Worm (Caenorhabditis elegans) whole organism, mixed stage, embryonic: ENCODE data around the gene K11H3.8.

Experiments
- ceh-43 ChIP-seq: fragments of 200-800 bp; sonication (Bioruptor generic); optimal IDR thresholded peaks from 2 replicates; lab custom pipeline; 2018; ENCODE audit warnings: mild to moderate bottlenecking, missing genetic modification characterization, moderate library complexity, missing compliant biosample characterization
- elt-1 ChIP-seq: sonication (generic microtip); optimal IDR thresholded peaks from 2 replicates; lab custom pipeline; 2017; ENCODE audit warnings: missing genetic modification characterization, mild to moderate bottlenecking, missing compliant biosample characterization, antibody characterized with exemption, moderate library complexity, borderline replicate concordance; ENCODE audit not compliant: insufficient read depth
- elt-3 ChIP-seq: fragments of 150-350 bp; optimal IDR thresholded peaks from 2 replicates; lab custom pipeline; 2014; ENCODE audit warnings: missing biosample characterization, missing genetic modification characterization
- flh-1 ChIP-seq: fragments of 200-800 bp; sonication (Bioruptor generic); optimal IDR thresholded peaks from 2 replicates; lab custom pipeline; 2018; ENCODE audit warnings: mild to moderate bottlenecking, missing genetic modification characterization, moderate library complexity, missing compliant biosample characterization
- hlh-1 ChIP-seq: fragments of 150-350 bp; optimal IDR thresholded peaks from 2 replicates; lab custom pipeline; 2014; ENCODE audit warnings: missing biosample characterization, missing genetic modification reagents, missing genetic modification characterization
- lin-32 ChIP-seq: fragments of 200-800 bp; sonication (Bioruptor generic); optimal IDR thresholded peaks from 2 replicates; lab custom pipeline; 2018; ENCODE audit warnings: mild to moderate bottlenecking, missing genetic modification characterization, missing compliant biosample characterization
- lsy-2 ChIP-seq: fragments of 150-350 bp; optimal IDR thresholded peaks from 2 replicates; lab custom pipeline; 2014; ENCODE audit warnings: missing biosample characterization, missing genetic modification characterization
- mep-1 ChIP-seq: fragments of 150-350 bp; optimal IDR thresholded peaks from 2 replicates; lab custom pipeline; 2017; ENCODE audit warnings: missing biosample characterization, missing genetic modification reagents, missing genetic modification characterization, inconsistent platforms
- nhr-12 ChIP-seq: fragments of 150-350 bp; optimal IDR thresholded peaks from 2 replicates; lab custom pipeline; 2014; ENCODE audit warnings: missing biosample characterization, missing genetic modification characterization
- nhr-237 ChIP-seq: fragments of 150-350 bp; optimal IDR thresholded peaks from 2 replicates; lab custom pipeline; 2014; ENCODE audit warnings: missing biosample characterization, missing genetic modification characterization
- sem-2 ChIP-seq: fragments of 200-800 bp; sonication (Bioruptor generic); optimal IDR thresholded peaks from 2 replicates; lab custom pipeline; 2018; ENCODE audit warnings: mild to moderate bottlenecking, missing genetic modification characterization, missing compliant biosample characterization
- snpc-4 ChIP-seq: fragments of 150-350 bp; optimal IDR thresholded peaks from 2 replicates; lab custom pipeline; 2014; ENCODE audit warnings: missing biosample characterization, missing genetic modification characterization
- tbx-8 ChIP-seq: fragments of 200-800 bp; sonication (Bioruptor generic); optimal IDR thresholded peaks from 2 replicates; lab custom pipeline; 2018; ENCODE audit warnings: mild to moderate bottlenecking, missing genetic modification characterization, moderate library complexity, missing compliant biosample characterization
- ztf-11 ChIP-seq: fragments of 150-350 bp; optimal IDR thresholded peaks from 2 replicates; lab custom pipeline; 2014; ENCODE audit warnings: missing biosample characterization, missing genetic modification characterization

The K11H3.8 gene

DNA sequence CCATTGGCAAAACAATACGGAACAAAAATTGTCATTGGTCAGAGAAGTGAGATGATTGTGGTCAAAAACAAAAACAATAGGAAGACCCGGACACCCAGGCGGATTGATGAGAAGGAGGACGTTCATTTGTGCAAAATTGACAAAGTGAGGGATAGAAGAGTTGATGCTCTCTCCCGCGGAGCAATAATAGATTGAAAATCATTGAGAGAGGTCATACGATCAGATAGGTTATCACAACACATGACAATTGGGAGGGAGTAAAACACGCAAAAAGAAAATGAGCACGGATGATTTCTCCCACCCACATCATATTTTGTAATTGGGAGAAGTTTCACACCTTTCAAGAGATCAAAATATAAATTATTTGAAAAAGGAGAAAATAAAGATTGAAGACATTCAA, 50.6 kb downstream of the K11H3.8 start:
- peak; percentile 30 for TF ChIP-seq hlh-1 (tag; lab: Kevin White, UChicago)
- no peak for TF ChIP-seq mep-1 (tag; lab: Kevin White, UChicago)

DNA sequence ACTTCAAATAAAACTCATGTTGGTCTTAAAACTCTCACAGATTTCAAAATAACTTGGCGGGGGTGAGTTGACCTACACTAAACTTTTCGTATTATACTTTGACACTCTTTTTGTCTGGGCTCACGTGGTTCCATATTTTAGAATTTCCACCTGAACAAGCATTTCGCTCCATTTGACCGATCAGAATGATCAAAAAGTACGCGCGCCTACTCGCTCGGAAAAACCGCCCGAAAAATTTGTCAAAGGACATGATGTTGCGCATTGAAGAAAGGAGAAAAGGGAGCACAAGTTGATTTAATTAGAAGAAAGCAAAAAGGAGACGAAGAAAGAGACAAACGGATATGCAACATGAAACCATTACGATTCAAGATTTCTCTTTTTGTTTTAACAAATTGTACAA, 51.3 kb downstream of the K11H3.8 start:
- no peak for TF ChIP-seq ztf-11 (tag; lab: Kevin White, UChicago)
- no peak for TF ChIP-seq lin-32 (GFP tag; lab: Kevin White, UChicago)
- no peak for TF ChIP-seq lsy-2 (tag; lab: Kevin White, UChicago)
- no peak for TF ChIP-seq nhr-12
- no peak for TF ChIP-seq ceh-43 (GFP tag; lab: Kevin White, UChicago)
- TF ChIP-seq tbx-8 (GFP tag; lab: Kevin White, UChicago) = no peak
- TF ChIP-seq nhr-237 (tag; lab: Kevin White, UChicago) = no peak
- TF ChIP-seq sem-2 (GFP tag; lab: Kevin White, UChicago) = no peak
- TF ChIP-seq snpc-4 = no peak
- no peak for TF ChIP-seq elt-1
- TF ChIP-seq elt-3 (tag; lab: Kevin White, UChicago) = no peak
- TF ChIP-seq flh-1 (GFP tag; lab: Kevin White, UChicago) = no peak
